Fruit fly (Drosophila melanogaster): ENCODE data around the gene vari.

vari gene

dm6 chr2L:20797515-20797847 is 639 bp upstream of the vari start, which contains the start of gene CG9328:
CG9328 (plus strand) TSS chr2L:20797715.
- TF ChIP-seq cyc (GFP tag; optimal IDR thresholded peaks at IDR 0.05): peak; percentile 42
- TF ChIP-seq CG34406 (GFP tag; optimal IDR thresholded peaks at IDR 0.05): peak; percentile 31
- TF ChIP-seq topi (GFP tag; optimal IDR thresholded peaks at IDR 0.05): peak; percentile 50
- TF ChIP-seq Hr4 (GFP tag; optimal IDR thresholded peaks at IDR 0.05): peak; percentile 47
- no peak for TF ChIP-seq Hr38 (GFP tag; optimal IDR thresholded peaks at IDR 0.05)
- TF ChIP-seq CG6854 (GFP tag; optimal IDR thresholded peaks at IDR 0.05): peak; percentile 26
- TF ChIP-seq Smox (GFP tag; optimal IDR thresholded peaks at IDR 0.05): peak; percentile 62
- peak; percentile 34 for TF ChIP-seq CG16779 (tag; optimal IDR thresholded peaks at IDR 0.05)
- peak; percentile 15 for TF ChIP-seq CG11762 (GFP tag; optimal IDR thresholded peaks at IDR 0.05; ENCODE audit: insufficient read depth)
- TF ChIP-seq CG6792 (GFP tag; optimal IDR thresholded peaks at IDR 0.05): peak; percentile 22
- no peak; the same call in 1 of the 3 replicates for TF ChIP-seq eg (GFP tag; IDR thresholded peaks at IDR 0.05)
- peak; percentile 63 for TF ChIP-seq Met (GFP tag; optimal IDR thresholded peaks at IDR 0.05)
- TF ChIP-seq achi (GFP tag; optimal IDR thresholded peaks at IDR 0.05): no peak
- TF ChIP-seq ss (GFP tag; optimal IDR thresholded peaks at IDR 0.05): peak in 1 of 2 experiments; percentile 30
- TF ChIP-seq CG3919 (GFP tag; optimal IDR thresholded peaks at IDR 0.05): peak; percentile 49
- TF ChIP-seq Ets96B (tag; optimal IDR thresholded peaks at IDR 0.05): peak; percentile 13
- TF ChIP-seq CG6808 (GFP tag; optimal IDR thresholded peaks at IDR 0.05): no peak
- peak; percentile 41 for TF ChIP-seq CG10669 (GFP tag; optimal IDR thresholded peaks at IDR 0.05)
- TF ChIP-seq OdsH (GFP tag; optimal IDR thresholded peaks at IDR 0.05): peak; percentile 50
- peak; percentile 13 for TF ChIP-seq net (GFP tag; optimal IDR thresholded peaks at IDR 0.05)
- no peak for TF ChIP-seq Lpt (GFP tag; optimal IDR thresholded peaks at IDR 0.05)
- peak; percentile 39 for TF ChIP-seq vri (GFP tag; optimal IDR thresholded peaks at IDR 0.05)
- no peak for TF ChIP-seq CG8119 (GFP tag; IDR thresholded peaks at IDR 0.05)
- TF ChIP-seq Sox14 (GFP tag; optimal IDR thresholded peaks at IDR 0.05): peak; percentile 0
- peak; percentile 2 for TF ChIP-seq CG8319 (GFP tag; optimal IDR thresholded peaks at IDR 0.05)
- peak; percentile 68 for TF ChIP-seq svp (GFP tag)
- peak; percentile 50 for TF ChIP-seq fd85E (GFP tag; optimal IDR thresholded peaks at IDR 0.05)
- peak; percentile 72 for TF ChIP-seq Sox102F (GFP tag; optimal IDR thresholded peaks at IDR 0.05)
- no peak for TF ChIP-seq dsx (GFP tag; optimal IDR thresholded peaks at IDR 0.05; ENCODE audit: poor library complexity, severe bottlenecking)
- 0 out of 2 replicates have a peak, but pooled peaks have one; percentile 25 for TF ChIP-seq Gug (GFP tag; IDR thresholded peaks at IDR 0.05)
- TF ChIP-seq Hr39 (GFP tag; optimal IDR thresholded peaks at IDR 0.05): peak; percentile 40
- no peak for TF ChIP-seq Blimp-1 (GFP tag; optimal IDR thresholded peaks at IDR 0.05)
- TF ChIP-seq spab (GFP tag; optimal IDR thresholded peaks at IDR 0.05): peak; percentile 2
- TF ChIP-seq CG8632 (GFP tag; optimal IDR thresholded peaks at IDR 0.05): no peak
- no peak for TF ChIP-seq CG11902 (GFP tag; optimal IDR thresholded peaks at IDR 0.05)
- TF ChIP-seq CG1621 (tag; optimal IDR thresholded peaks at IDR 0.05): peak; percentile 22
- TF ChIP-seq CG31627 (GFP tag; optimal IDR thresholded peaks at IDR 0.05): peak; percentile 54
- TF ChIP-seq CG11294 (GFP tag; IDR thresholded peaks at IDR 0.05): peak; percentile 18; the same call in 1 of the 2 replicates
- TF ChIP-seq CG4318 (GFP tag; optimal IDR thresholded peaks at IDR 0.05): no peak
- peak; percentile 50 for TF ChIP-seq CG10631 (GFP tag; optimal IDR thresholded peaks at IDR 0.05)
- TF ChIP-seq acj6 (GFP tag; optimal IDR thresholded peaks at IDR 0.05): peak; percentile 36
- peak; percentile 6 for TF ChIP-seq Ets21C (GFP tag; optimal IDR thresholded peaks at IDR 0.05)
- TF ChIP-seq CG6163 (GFP tag; IDR thresholded peaks at IDR 0.05): peak; percentile 74
- TF ChIP-seq salr (GFP tag; optimal IDR thresholded peaks at IDR 0.05): peak in 1 of 2 experiments; percentile 13
- no peak for TF ChIP-seq CG32006 (GFP tag; optimal IDR thresholded peaks at IDR 0.05)
- no peak for TF ChIP-seq Sox15 (GFP tag; optimal IDR thresholded peaks at IDR 0.05)
- TF ChIP-seq lz (GFP tag; optimal IDR thresholded peaks at IDR 0.05): peak; percentile 39
- TF ChIP-seq Eip93F (GFP tag; optimal IDR thresholded peaks at IDR 0.05): no peak
- peak; percentile 47 for TF ChIP-seq CG3032 (tag; optimal IDR thresholded peaks at IDR 0.05)
- TF ChIP-seq fkh (GFP tag; optimal IDR thresholded peaks at IDR 0.05): peak; percentile 18
- peak; percentile 58 for TF ChIP-seq Eip75B (GFP tag; optimal IDR thresholded peaks at IDR 0.05)
- TF ChIP-seq Eip78C (GFP tag): peak; percentile 83
- TF ChIP-seq CG6276 (GFP tag; optimal IDR thresholded peaks at IDR 0.05): no peak
